Worm (Caenorhabditis elegans): ENCODE data around the gene rps-11.
A peak's percentile ranks its signal among the peaks of the same experiment; 100 is the strongest.

The rps-11 gene

ce11 chrIV:11566146-11566545 is 36.3 kb upstream of the rps-11 start, which contains the start of gene sec-24.1 (continued):
- TF ChIP-seq snpc-3.4 (tag; optimal IDR thresholded peaks at IDR 0.05) (peak; percentile 62), Y79H2A.3 (GFP tag; conservative IDR thresholded peaks at IDR 0.05) (no peak), egrh-3 (GFP tag; IDR thresholded peaks at IDR 0.05) (0 out of 2 replicates have a peak, but pooled peaks have one; percentile 32), F57C9.4 (tag; optimal IDR thresholded peaks at IDR 0.05) (no peak), F23B12.7 (tag; optimal IDR thresholded peaks at IDR 0.05; ENCODE audit: insufficient read depth) (peak; percentile 79), attf-3 (GFP tag; conservative IDR thresholded peaks at IDR 0.05) (peak; percentile 54; the same call in 1 of the 2 replicates), lin-40 (tag; optimal IDR thresholded peaks at IDR 0.05) (peak; percentile 84), athp-1 (tag; optimal IDR thresholded peaks at IDR 0.05) (peak; percentile 32), lsl-1 (GFP tag; optimal IDR thresholded peaks at IDR 0.05) (peak; percentile 71), tlf-1 (GFP tag; optimal IDR thresholded peaks at IDR 0.05) (peak; percentile 69), dox-1 (GFP tag; IDR thresholded peaks at IDR 0.05) (peak; percentile 75), zfh-2 (GFP tag; conservative IDR thresholded peaks at IDR 0.05) (peak; percentile 55; the same call in 1 of the 2 replicates), K11D2.4 (GFP tag; IDR thresholded peaks at IDR 0.05) (no peak), nfyb-1 (GFP tag; IDR thresholded peaks at IDR 0.05) (peak; percentile 59; the same call in 1 of the 2 replicates), aptf-2 (GFP tag; conservative IDR thresholded peaks at IDR 0.05) (no peak), hsf-1 (GFP tag; IDR thresholded peaks at IDR 0.05) (no peak), lir-1 (GFP tag; conservative IDR thresholded peaks at IDR 0.05) (0 out of 2 replicates have a peak, but pooled peaks have one; percentile 21), ets-4 (GFP tag; optimal IDR thresholded peaks at IDR 0.05) (no peak), D2030.7 (GFP tag; IDR thresholded peaks at IDR 0.05) (peak; percentile 63), C17E4.6 (GFP tag; IDR thresholded peaks at IDR 0.05) (peak; percentile 15; the same call in 1 of the 2 replicates), madf-3 (GFP tag; IDR thresholded peaks at IDR 0.05) (0 out of 2 replicates have a peak, but pooled peaks have one; percentile 37), akir-1 (GFP tag; optimal IDR thresholded peaks at IDR 0.05) (no peak), gei-17 (GFP tag; optimal IDR thresholded peaks at IDR 0.05) (peak; percentile 4), ztf-18 (tag; optimal IDR thresholded peaks at IDR 0.05) (peak; percentile 21), ekl-4 (GFP tag; IDR thresholded peaks at IDR 0.05) (peak; percentile 47; the same call in 1 of the 2 replicates), C06A6.2 (GFP tag; conservative IDR thresholded peaks at IDR 0.05) (peak; percentile 60; the same call in 1 of the 2 replicates), dpl-1 (GFP tag; optimal IDR thresholded peaks at IDR 0.05) (peak; percentile 59), egl-18 (GFP tag; IDR thresholded peaks at IDR 0.05) (no peak), nhr-80 (tag; optimal IDR thresholded peaks at IDR 0.05) (peak; percentile 9), attf-5 (GFP tag; optimal IDR thresholded peaks at IDR 0.05) (peak; percentile 56), nhr-179 (tag; optimal IDR thresholded peaks at IDR 0.05) (no peak), Y95B8A.8 (GFP tag; IDR thresholded peaks at IDR 0.05) (no peak), snpc-4 (GFP tag; optimal IDR thresholded peaks at IDR 0.05) (no peak), snpc-4 (tag; optimal IDR thresholded peaks at IDR 0.05) (peak; percentile 41 to 55 (median 46)), ztf-26 (tag; optimal IDR thresholded peaks at IDR 0.05) (peak; percentile 18), hlh-26 (GFP tag; conservative IDR thresholded peaks at IDR 0.05) (no peak), somi-1 (GFP tag; optimal IDR thresholded peaks at IDR 0.05) (no peak), ZK185.1 (tag; optimal IDR thresholded peaks at IDR 0.05; ENCODE audit: poor library complexity, severe bottlenecking) (peak; percentile 58), snpc-1.3 (tag; optimal IDR thresholded peaks at IDR 0.05; ENCODE audit: insufficient read depth) (peak; percentile 68), lsy-27 (tag; optimal IDR thresholded peaks at IDR 0.05; ENCODE audit: borderline replicate concordance, insufficient read depth) (no peak), nfya-2 (GFP tag; IDR thresholded peaks at IDR 0.05) (no peak), cebp-1 (GFP tag; IDR thresholded peaks at IDR 0.05) (no peak), cebp-1 (tag; optimal IDR thresholded peaks at IDR 0.05) (peak; percentile 71), snpc-1.1 (tag; optimal IDR thresholded peaks at IDR 0.05; ENCODE audit: insufficient read depth) (no peak), T26A5.8 (tag; optimal IDR thresholded peaks at IDR 0.05) (no peak), mcd-1 (GFP tag; IDR thresholded peaks at IDR 0.05) (peak; percentile 87), madf-10 (tag; optimal IDR thresholded peaks at IDR 0.05) (peak; percentile 26)

All from whole organism, young adult.